Worm (Caenorhabditis elegans): Measurements from ENCODE around the gene F26F4.9.

F26F4.9 gene

ce11 chrIII:4899035-4899578, 13.2 kb downstream of the F26F4.9 start, which contains the start of gene nhl-2:
Gene nhl-2 (minus strand): TSS chrIII:4899085.
- TF ChIP-seq pha-4 (tag; optimal IDR thresholded peaks at IDR 0.05) (no peak), lin-32 (GFP tag; optimal IDR thresholded peaks at IDR 0.05) (no peak), cnd-1 (tag; optimal IDR thresholded peaks at IDR 0.05) (no peak), blmp-1 (tag; optimal IDR thresholded peaks at IDR 0.05) (no peak), bed-3 (GFP tag; optimal IDR thresholded peaks at IDR 0.05) (no peak)

ce11 chrIII:4895313-4895712, 17.0 kb downstream of the F26F4.9 start:
- TF ChIP-seq lsy-2 (tag; optimal IDR thresholded peaks at IDR 0.05) (no peak), sptf-1 (tag; optimal IDR thresholded peaks at IDR 0.05) (no peak), unc-62 (GFP tag; optimal IDR thresholded peaks at IDR 0.05) (no peak), ces-1 (GFP tag; optimal IDR thresholded peaks at IDR 0.05) (no peak), ceh-83 (GFP tag; optimal IDR thresholded peaks at IDR 0.05) (no peak), blmp-1 (tag; optimal IDR thresholded peaks at IDR 0.05) (no peak), cnd-1 (tag; optimal IDR thresholded peaks at IDR 0.05) (no peak), sem-2 (GFP tag; optimal IDR thresholded peaks at IDR 0.05) (no peak), tbx-8 (GFP tag; optimal IDR thresholded peaks at IDR 0.05) (no peak), ceh-39 (tag; optimal IDR thresholded peaks at IDR 0.05) (no peak), zip-8 (tag; optimal IDR thresholded peaks at IDR 0.05) (no peak), lin-32 (GFP tag; optimal IDR thresholded peaks at IDR 0.05) (no peak), ceh-43 (GFP tag; optimal IDR thresholded peaks at IDR 0.05) (no peak)

DNA sequence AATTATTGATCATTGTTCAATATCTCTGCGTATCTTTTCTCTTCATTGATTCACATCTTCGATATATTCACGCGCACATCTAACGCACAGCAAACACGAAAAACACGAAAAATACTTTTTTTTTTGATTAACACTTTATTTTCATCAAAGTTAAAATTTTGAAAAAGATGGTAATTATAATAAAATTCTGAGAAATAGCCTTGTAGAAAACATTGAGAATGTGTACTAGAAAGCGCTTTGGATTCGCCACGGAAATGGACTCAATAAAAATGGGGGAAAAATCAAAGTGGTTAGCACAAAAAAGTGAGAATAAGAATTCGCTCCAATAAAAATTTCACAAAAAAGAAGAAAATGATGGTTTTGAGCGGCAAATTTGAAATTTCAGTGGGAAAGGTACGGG, 18.8 kb downstream of the F26F4.9 start, which contains the start of gene F26F4.6:
F26F4.6 (minus strand) TSS at position 101 of the 400 bp plus-strand sequence.
- TF ChIP-seq ceh-43 (GFP tag; optimal IDR thresholded peaks at IDR 0.05): no peak
- TF ChIP-seq ham-2 (GFP tag; optimal IDR thresholded peaks at IDR 0.05): no peak
- TF ChIP-seq tbx-8 (GFP tag; optimal IDR thresholded peaks at IDR 0.05): no peak
- TF ChIP-seq unc-120 (tag; optimal IDR thresholded peaks at IDR 0.05; ENCODE audit: poor library complexity, severe bottlenecking): no peak
- no peak for TF ChIP-seq lsy-2 (tag; optimal IDR thresholded peaks at IDR 0.05)
- no peak for TF ChIP-seq ceh-83 (GFP tag; optimal IDR thresholded peaks at IDR 0.05)
- no peak for TF ChIP-seq sem-2 (GFP tag; optimal IDR thresholded peaks at IDR 0.05)
- TF ChIP-seq nhr-2 (tag; optimal IDR thresholded peaks at IDR 0.05): no peak
- TF ChIP-seq cnd-1 (tag; optimal IDR thresholded peaks at IDR 0.05): no peak

DNA sequence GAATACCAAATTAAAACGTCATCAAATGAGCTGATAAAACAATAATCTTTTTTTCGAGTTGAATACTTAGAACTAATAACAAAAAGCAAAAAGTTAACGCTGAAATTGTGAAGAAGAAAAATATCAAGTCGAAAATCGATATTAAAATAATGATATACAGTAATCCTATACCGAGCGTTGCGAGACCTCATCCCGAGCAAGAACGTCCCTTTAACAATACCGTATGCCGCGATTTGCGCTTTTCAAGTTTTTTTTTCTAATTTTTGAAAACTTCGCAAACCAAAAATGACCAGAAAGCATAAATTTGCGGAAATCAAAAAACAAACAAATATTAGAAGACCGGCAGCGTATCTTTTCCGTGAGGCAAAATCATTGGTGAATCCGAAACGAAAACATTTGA, 21.3 kb downstream of the F26F4.9 start, which contains the start of gene F26F4.5:
F26F4.5 (minus strand) TSS at position 256 of the 400 bp plus-strand sequence.
- TF ChIP-seq elt-3 (tag; optimal IDR thresholded peaks at IDR 0.05) (no peak), blmp-1 (tag; optimal IDR thresholded peaks at IDR 0.05) (no peak), ceh-39 (tag; optimal IDR thresholded peaks at IDR 0.05) (no peak), ceh-83 (GFP tag; optimal IDR thresholded peaks at IDR 0.05) (no peak), bed-3 (GFP tag; optimal IDR thresholded peaks at IDR 0.05) (no peak), flh-1 (GFP tag; optimal IDR thresholded peaks at IDR 0.05) (no peak), cnd-1 (tag; optimal IDR thresholded peaks at IDR 0.05) (no peak), ham-2 (GFP tag; optimal IDR thresholded peaks at IDR 0.05) (no peak)

DNA sequence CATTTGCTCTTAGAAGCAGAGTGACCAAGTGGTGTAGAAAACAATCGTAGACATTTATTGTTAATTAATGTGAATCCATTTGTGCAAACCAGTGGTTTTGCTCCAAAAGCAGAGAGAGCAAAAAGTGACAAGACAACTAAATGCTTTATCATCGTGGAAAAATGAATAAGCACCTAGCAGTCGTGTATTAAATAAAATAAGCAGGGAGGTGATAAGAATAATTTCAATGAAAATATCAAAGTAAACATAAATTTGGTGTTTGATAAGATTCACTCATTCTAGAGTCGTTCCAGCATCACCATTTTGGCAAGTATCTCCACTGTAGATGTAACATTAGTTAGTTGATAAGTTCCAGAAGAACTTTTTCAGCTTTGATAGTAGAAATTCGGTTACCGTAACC, 25.0 kb downstream of the F26F4.9 start, which contains the start of gene clec-6:
clec-6 (minus strand) TSS at position 154 of the 400 bp plus-strand sequence.
- TF ChIP-seq lin-32 (GFP tag; optimal IDR thresholded peaks at IDR 0.05) (no peak), ces-1 (GFP tag; optimal IDR thresholded peaks at IDR 0.05) (no peak), nhr-12 (tag; optimal IDR thresholded peaks at IDR 0.05) (no peak), sem-2 (GFP tag; optimal IDR thresholded peaks at IDR 0.05) (no peak), ceh-39 (tag; optimal IDR thresholded peaks at IDR 0.05) (no peak), tbx-8 (GFP tag; optimal IDR thresholded peaks at IDR 0.05) (no peak), nhr-28 (tag; optimal IDR thresholded peaks at IDR 0.05) (no peak), pha-4 (tag; optimal IDR thresholded peaks at IDR 0.05) (no peak), ceh-83 (GFP tag; optimal IDR thresholded peaks at IDR 0.05) (no peak), unc-62 (GFP tag; optimal IDR thresholded peaks at IDR 0.05) (no peak), M03D4.4 (tag; optimal IDR thresholded peaks at IDR 0.05) (no peak), ceh-43 (GFP tag; optimal IDR thresholded peaks at IDR 0.05) (no peak)

DNA sequence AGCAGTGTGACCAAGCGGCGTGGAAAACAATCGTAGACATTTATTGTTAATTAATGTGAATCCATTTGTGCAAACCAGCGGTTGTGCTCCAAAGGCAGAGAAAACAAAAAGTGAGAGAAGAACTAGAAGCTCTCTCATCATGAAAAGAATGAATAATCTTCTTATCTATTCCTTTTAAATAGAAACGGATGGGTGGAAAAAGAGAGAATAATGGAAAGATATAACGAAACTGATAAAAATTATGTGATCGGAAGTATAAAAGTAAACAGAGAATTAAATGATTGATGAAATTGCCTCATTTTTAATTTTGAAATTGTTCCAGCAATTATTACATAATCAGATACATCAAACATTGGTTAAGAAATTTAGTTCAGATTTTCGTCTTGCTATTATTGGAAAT, 28.9 kb downstream of the F26F4.9 start, which contains the start of gene clec-5:
clec-5 (minus strand) TSS at position 178 of the 400 bp plus-strand sequence.
- TF ChIP-seq unc-62 (GFP tag; optimal IDR thresholded peaks at IDR 0.05) (no peak), nhr-12 (tag; optimal IDR thresholded peaks at IDR 0.05) (no peak), ceh-43 (GFP tag; optimal IDR thresholded peaks at IDR 0.05) (no peak), unc-120 (tag; optimal IDR thresholded peaks at IDR 0.05; ENCODE audit: poor library complexity, severe bottlenecking) (no peak)

DNA sequence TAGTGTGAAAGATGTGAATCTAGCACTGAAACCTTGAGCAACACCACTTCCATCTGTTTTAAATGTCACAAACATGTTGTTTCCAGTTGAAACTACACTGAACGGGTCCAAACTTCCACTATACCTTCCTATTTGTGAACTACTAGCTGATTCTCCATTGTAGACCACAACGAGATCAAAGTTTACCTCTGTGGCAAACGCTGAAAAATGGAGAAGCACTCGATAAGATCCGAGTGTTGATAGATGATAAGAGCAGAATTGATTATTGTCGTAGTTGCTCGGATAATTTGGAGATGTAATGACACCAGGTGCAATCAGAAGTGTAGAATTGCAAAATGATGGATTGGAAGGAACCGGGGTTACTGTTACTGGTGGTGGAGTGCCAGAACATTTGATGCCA, 30.4 kb downstream of the F26F4.9 start:
- TF ChIP-seq lin-32 (GFP tag; optimal IDR thresholded peaks at IDR 0.05) (no peak), ceh-43 (GFP tag; optimal IDR thresholded peaks at IDR 0.05) (no peak), ceh-83 (GFP tag; optimal IDR thresholded peaks at IDR 0.05) (no peak), hlh-1 (tag; optimal IDR thresholded peaks at IDR 0.05) (no peak), nhr-237 (tag; optimal IDR thresholded peaks at IDR 0.05) (no peak), elt-3 (tag; optimal IDR thresholded peaks at IDR 0.05) (no peak), lin-13 (tag; optimal IDR thresholded peaks at IDR 0.05) (no peak), flh-1 (GFP tag; optimal IDR thresholded peaks at IDR 0.05) (no peak), drap-1 (GFP tag; optimal IDR thresholded peaks at IDR 0.05) (no peak)

Measured in whole organism, mixed stage, embryonic.